In the genomic region with DNA sequence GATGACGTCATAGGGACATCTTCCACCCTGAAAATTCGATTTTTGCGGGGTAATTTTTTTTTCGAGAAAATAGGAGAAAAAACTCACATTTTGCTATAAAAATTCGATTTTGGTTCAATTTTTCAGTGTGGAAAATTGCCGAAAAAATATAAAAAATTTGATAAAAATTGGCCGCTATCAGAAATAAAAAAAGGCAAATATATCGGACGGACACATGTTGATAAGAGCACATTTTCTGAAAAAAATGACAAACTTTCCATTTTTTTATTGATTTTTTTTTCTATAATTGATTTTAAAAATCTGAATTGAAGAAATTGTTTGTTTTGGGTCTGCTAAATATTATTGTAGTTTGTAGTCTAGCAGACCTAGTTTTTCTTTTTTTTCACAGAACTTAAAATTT, we compare ENCODE assay signal across 6 worm cellular contexts.
TF ChIP-seq lines count a peak whose summit lies in the region.

A gene (minus strand): TSS at position 170 of the 400 bp plus-strand sequence.

TF ChIP-seq in whole organism, L1 larva, 84 proteins besides CTCF, POLR2A, EP300 and RAD21:
- TF ChIP-seq elt-2 (tag; optimal IDR thresholded peaks at IDR 0.05; lab: Kevin White, UChicago) (peak; percentile 38), dsc-1 (tag; optimal IDR thresholded peaks at IDR 0.05; lab: Kevin White, UChicago) (no peak), fkh-4 (tag; optimal IDR thresholded peaks at IDR 0.05; lab: Kevin White, UChicago; ENCODE audit: borderline replicate concordance) (no peak)

TF ChIP-seq in whole organism, L2 larva, 48 proteins besides CTCF, POLR2A, EP300 and RAD21:
- no peak for TF ChIP-seq zag-1 (tag; optimal IDR thresholded peaks at IDR 0.05; lab: Kevin White, UChicago)
- TF ChIP-seq fos-1 (tag; optimal IDR thresholded peaks at IDR 0.05; lab: Kevin White, UChicago), result peak; percentile 32
- TF ChIP-seq snpc-4 (tag; optimal IDR thresholded peaks at IDR 0.05; lab: Kevin White, UChicago), result no peak
- no peak for TF ChIP-seq ztf-4 (tag; optimal IDR thresholded peaks at IDR 0.05; lab: Kevin White, UChicago)

TF ChIP-seq in whole organism, L3 larva, 47 proteins besides CTCF, POLR2A, EP300 and RAD21:
- TF ChIP-seq nhr-12 (tag; optimal IDR thresholded peaks at IDR 0.05; lab: Kevin White, UChicago) (no peak), pqm-1 (tag; optimal IDR thresholded peaks at IDR 0.05; lab: Kevin White, UChicago) (peak; percentile 26), elt-2 (tag; optimal IDR thresholded peaks at IDR 0.05; lab: Kevin White, UChicago) (peak; percentile 54)

TF ChIP-seq in whole organism, L4 larva, 104 proteins besides CTCF, POLR2A, EP300 and RAD21:
- TF ChIP-seq nhr-48 (tag; optimal IDR thresholded peaks at IDR 0.05; lab: Kevin White, UChicago) (no peak), nhr-28 (tag; optimal IDR thresholded peaks at IDR 0.05; lab: Kevin White, UChicago) (peak; percentile 40), dmd-6 (GFP tag; IDR thresholded peaks at IDR 0.05; lab: Robert Waterston, UW) (peak; percentile 19; the same call in 1 of the 2 replicates), nhr-11 (tag; optimal IDR thresholded peaks at IDR 0.05; lab: Kevin White, UChicago) (no peak), egl-27 (tag; optimal IDR thresholded peaks at IDR 0.05; lab: Kevin White, UChicago) (no peak), hlh-30 (tag; optimal IDR thresholded peaks at IDR 0.05; lab: Kevin White, UChicago; ENCODE audit: insufficient read depth) (no peak), pqm-1 (tag; optimal IDR thresholded peaks at IDR 0.05; lab: Kevin White, UChicago) (peak; percentile 67)

TF ChIP-seq in whole organism, late embryonic, 69 proteins besides CTCF, POLR2A, EP300 and RAD21:
- TF ChIP-seq eyg-1 (tag; optimal IDR thresholded peaks at IDR 0.05; lab: Kevin White, UChicago), result no peak
- peak; percentile 39 for TF ChIP-seq elt-2 (tag; optimal IDR thresholded peaks at IDR 0.05; lab: Kevin White, UChicago)

TF ChIP-seq in whole organism, young adult, 124 proteins besides CTCF, POLR2A, EP300 and RAD21:
- peak; percentile 11 for TF ChIP-seq nhr-80 (tag; optimal IDR thresholded peaks at IDR 0.05; lab: Kevin White, UChicago)
- no peak for TF ChIP-seq egrh-3 (GFP tag; IDR thresholded peaks at IDR 0.05; lab: Robert Waterston, UW)
TF ChIP-seq in whole organism, young adult: peak in this region for 1.
